Worm (Caenorhabditis elegans): Measurements from ENCODE around the gene nep-13.

nep-13 gene

ce11 chrII:3264704-3265103 lies 17.7 kb upstream of the nep-13 start:
- TF ChIP-seq nhr-90 (tag; optimal IDR thresholded peaks at IDR 0.05): no peak
- TF ChIP-seq lin-26 (GFP tag; IDR thresholded peaks at IDR 0.05): no peak
- TF ChIP-seq sdz-38 (tag; optimal IDR thresholded peaks at IDR 0.05): no peak
- peak; percentile 67 for TF ChIP-seq tbp1 (GFP tag; optimal IDR thresholded peaks at IDR 0.05)
- no peak for TF ChIP-seq sea-2 (GFP tag; IDR thresholded peaks at IDR 0.05)
- TF ChIP-seq aptf-3 (GFP tag; IDR thresholded peaks at IDR 0.05): no peak
- no peak for TF ChIP-seq rpc-1 (optimal IDR thresholded peaks at IDR 0.05)
- TF ChIP-seq rpc-1 (tag; optimal IDR thresholded peaks at IDR 0.05): peak; percentile 58
- no peak for TF ChIP-seq egrh-3 (GFP tag; IDR thresholded peaks at IDR 0.05)
- TF ChIP-seq F39B2.1 (GFP tag; IDR thresholded peaks at IDR 0.05): no peak
- TF ChIP-seq ztf-6 (GFP tag; IDR thresholded peaks at IDR 0.05): no peak
- peak; percentile 44 for TF ChIP-seq B0261.1 (tag; optimal IDR thresholded peaks at IDR 0.05)
- no peak for TF ChIP-seq madf-8 (GFP tag; conservative IDR thresholded peaks at IDR 0.05)
- TF ChIP-seq let-607 (tag; optimal IDR thresholded peaks at IDR 0.05): no peak
- no peak for TF ChIP-seq egl-44 (GFP tag; IDR thresholded peaks at IDR 0.05)

ce11 chrII:3267365-3267764 lies 15.1 kb upstream of the nep-13 start, which contains the start of gene F02E11.7:
Gene F02E11.7 (plus strand): TSS chrII:3267665.
- TF ChIP-seq hlh-26 (GFP tag; conservative IDR thresholded peaks at IDR 0.05) (no peak), dox-1 (GFP tag; IDR thresholded peaks at IDR 0.05) (no peak), ekl-4 (GFP tag; IDR thresholded peaks at IDR 0.05) (no peak), ceh-100 (GFP tag; IDR thresholded peaks at IDR 0.05) (no peak), ztf-18 (tag; optimal IDR thresholded peaks at IDR 0.05) (no peak), sdz-38 (tag; optimal IDR thresholded peaks at IDR 0.05) (no peak), let-526 (GFP tag; IDR thresholded peaks at IDR 0.05) (no peak), egl-18 (GFP tag; IDR thresholded peaks at IDR 0.05) (no peak), hmg-1.2 (GFP tag; IDR thresholded peaks at IDR 0.05) (no peak), lir-1 (GFP tag; conservative IDR thresholded peaks at IDR 0.05) (no peak), F37B4.10 (GFP tag; IDR thresholded peaks at IDR 0.05) (no peak), lin-54 (GFP tag; optimal IDR thresholded peaks at IDR 0.05) (no peak), aptf-2 (GFP tag; conservative IDR thresholded peaks at IDR 0.05) (no peak), lsl-1 (GFP tag; optimal IDR thresholded peaks at IDR 0.05) (no peak), attf-3 (GFP tag; conservative IDR thresholded peaks at IDR 0.05) (no peak), F10E7.11 (tag; optimal IDR thresholded peaks at IDR 0.05) (no peak)

ce11 chrII:3267815-3268214 lies 14.6 kb upstream of the nep-13 start:
- peak; percentile 55; the same call in 1 of the 2 replicates for TF ChIP-seq Y53G8AR.9 (GFP tag; conservative IDR thresholded peaks at IDR 0.05)
- no peak for TF ChIP-seq F57A8.1 (GFP tag; optimal IDR thresholded peaks at IDR 0.05)
- TF ChIP-seq tbp1 (GFP tag; optimal IDR thresholded peaks at IDR 0.05): peak; percentile 95
- no peak for TF ChIP-seq Y67H2A.10 (GFP tag; conservative IDR thresholded peaks at IDR 0.05)
- TF ChIP-seq ceh-100 (GFP tag; IDR thresholded peaks at IDR 0.05): 0 out of 2 replicates have a peak, but pooled peaks have one; percentile 32
- no peak for TF ChIP-seq nhr-90 (tag; optimal IDR thresholded peaks at IDR 0.05)
- no peak for TF ChIP-seq ztf-22 (GFP tag; optimal IDR thresholded peaks at IDR 0.05)
- TF ChIP-seq him-1 (tag; optimal IDR thresholded peaks at IDR 0.05): peak; percentile 63
- peak; percentile 32 for TF ChIP-seq attf-5 (GFP tag; optimal IDR thresholded peaks at IDR 0.05)
- TF ChIP-seq nfyb-1 (GFP tag; IDR thresholded peaks at IDR 0.05): peak; percentile 66
- peak; percentile 80; the same call in 1 of the 2 replicates for TF ChIP-seq lin-26 (GFP tag; IDR thresholded peaks at IDR 0.05)
- no peak for TF ChIP-seq ama-1 (optimal IDR thresholded peaks at IDR 0.05)
- peak; percentile 16 to 25 for TF ChIP-seq ama-1 (GFP tag; optimal IDR thresholded peaks at IDR 0.05)
- no peak for TF ChIP-seq let-526 (GFP tag; IDR thresholded peaks at IDR 0.05)
- 0 out of 2 replicates have a peak, but pooled peaks have one; percentile 31 for TF ChIP-seq dox-1 (GFP tag; IDR thresholded peaks at IDR 0.05)
- TF ChIP-seq snpc-1.1 (tag; optimal IDR thresholded peaks at IDR 0.05; ENCODE audit: insufficient read depth): no peak
- TF ChIP-seq rpc-1 (optimal IDR thresholded peaks at IDR 0.05): peak; percentile 65
- peak; percentile 78 for TF ChIP-seq rpc-1 (tag; optimal IDR thresholded peaks at IDR 0.05)
- TF ChIP-seq lsy-27 (tag; optimal IDR thresholded peaks at IDR 0.05; ENCODE audit: borderline replicate concordance, insufficient read depth): no peak
- peak; percentile 47 for TF ChIP-seq die-1 (tag; optimal IDR thresholded peaks at IDR 0.05)
- TF ChIP-seq chd-7 (tag; optimal IDR thresholded peaks at IDR 0.05): peak; percentile 14
- 0 out of 2 replicates have a peak, but pooled peaks have one; percentile 38 for TF ChIP-seq ztf-25 (GFP tag; IDR thresholded peaks at IDR 0.05)
- no peak for TF ChIP-seq snpc-4 (GFP tag; optimal IDR thresholded peaks at IDR 0.05)
- peak in 1 of 4 experiments; percentile 37 for TF ChIP-seq snpc-4 (tag; optimal IDR thresholded peaks at IDR 0.05)
